Worm (Caenorhabditis elegans) whole organism, early embryonic: ENCODE measurements around the gene C35D10.6.

Experiments used
- F13C5.2 ChIP-seq: sonication (generic microtip); optimal IDR thresholded peaks from 2 replicates; lab custom pipeline; 2017; ENCODE audit warnings: mild to moderate bottlenecking, missing genetic modification characterization, inconsistent platforms, missing compliant biosample characterization
- aly-1 ChIP-seq: sonication (generic microtip); optimal IDR thresholded peaks from 2 replicates; lab custom pipeline; 2016; ENCODE audit warnings: missing genetic modification characterization, missing compliant biosample characterization
- ama-1 ChIP-seq: fragments of 150-350 bp; optimal IDR thresholded peaks from 2 replicates; lab custom pipeline; 2014
- ets-7 ChIP-seq: sonication (generic microtip); optimal IDR thresholded peaks from 2 replicates; lab custom pipeline; 2016; ENCODE audit warnings: missing genotype, missing genetic modification characterization, missing compliant biosample characterization
- flt-1 ChIP-seq: fragments of 200-800 bp; sonication (Bioruptor generic); IDR thresholded peaks from 2 replicates; pipeline ENCODE4 v1.3.6; 2022; ENCODE audit warnings: missing genetic modification characterization, missing compliant biosample characterization
- hmbx-1 ChIP-seq: sonication (generic microtip); optimal IDR thresholded peaks from 2 replicates; lab custom pipeline; 2016; ENCODE audit warnings: mild to moderate bottlenecking, missing genetic modification characterization, missing compliant biosample characterization
- hmg-4 ChIP-seq: fragments of 200-800 bp; sonication (Bioruptor generic); optimal IDR thresholded peaks from 2 replicates; lab custom pipeline; 2018; ENCODE audit warnings: mild to moderate bottlenecking, missing genetic modification characterization, missing compliant biosample characterization
- pes-1 ChIP-seq: fragments of 200-800 bp; sonication (Bioruptor generic); IDR thresholded peaks from 2 replicates; pipeline ENCODE4 v1.3.6; 2022; ENCODE audit warnings: missing genetic modification reagents, missing genetic modification characterization, missing compliant biosample characterization
- sea-1 ChIP-seq: fragments of 200-800 bp; sonication (Bioruptor generic); conservative IDR thresholded peaks from 2 replicates; pipeline ENCODE4 v1.3.6; 2022; ENCODE audit warnings: missing genetic modification characterization, missing compliant biosample characterization
- tbx-11 ChIP-seq: fragments of 200-800 bp; sonication (Bioruptor generic); IDR thresholded peaks from 2 replicates; pipeline ENCODE4 v1.3.6; 2022; ENCODE audit warnings: missing genetic modification characterization, missing compliant biosample characterization
- tbx-37 ChIP-seq: fragments of 200-800 bp; sonication (Bioruptor generic); conservative IDR thresholded peaks from 2 replicates; pipeline ENCODE4 v1.3.6; 2022; ENCODE audit warnings: missing genetic modification reagents, missing genetic modification characterization, missing compliant biosample characterization
- tra-4 ChIP-seq: sonication (generic microtip); optimal IDR thresholded peaks from 2 replicates; lab custom pipeline; 2017; ENCODE audit warnings: missing genetic modification characterization, missing compliant biosample characterization

DNA sequence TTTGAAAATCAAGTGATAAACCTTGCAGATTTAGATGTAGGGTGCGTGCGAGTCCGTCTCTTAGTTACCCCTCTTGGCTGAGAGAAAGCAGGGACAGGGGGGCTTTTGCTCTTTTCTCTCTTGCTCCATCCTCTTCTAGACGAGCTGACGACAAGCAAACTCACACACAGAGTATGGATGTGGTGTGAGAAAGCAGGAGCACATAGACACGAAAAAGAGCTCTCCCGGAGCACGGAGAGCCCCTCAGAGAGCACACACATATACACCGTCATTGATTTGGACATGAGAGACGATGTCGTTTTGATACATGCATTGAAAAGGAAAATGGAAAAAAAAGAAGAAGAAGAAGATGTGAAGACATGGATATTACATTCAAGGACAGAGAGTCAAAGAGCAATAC, 16.5 kb downstream of the C35D10.6 start:
- TF ChIP-seq tbx-11 (GFP tag; lab: Robert Waterston, UW) (no peak), F13C5.2 (tag; lab: Kevin White, UChicago) (no peak), ama-1 (no peak), aly-1 (tag; lab: Kevin White, UChicago) (no peak), flt-1 (GFP tag; lab: Robert Waterston, UW) (no peak), sea-1 (GFP tag; lab: Robert Waterston, UW) (no peak), hmg-4 (no peak), hmbx-1 (tag; lab: Kevin White, UChicago) (no peak), pes-1 (no peak), ets-7 (tag; lab: Kevin White, UChicago) (no peak), tra-4 (tag; lab: Kevin White, UChicago) (no peak), tbx-37 (no peak)
